Fruit fly (Drosophila melanogaster): ENCODE data around the gene mRpL9.

Gene mRpL9

dm6 chr3R:15371833-15372232 is 41.3 kb downstream of the mRpL9 start, which contains the start of the genes Ccm3 and CG6136 (continued):
- TF ChIP-seq Trl (optimal IDR thresholded peaks at IDR 0.05): no peak
- TF ChIP-seq Trl (GFP tag; optimal IDR thresholded peaks at IDR 0.05): peak; percentile 63
- TF ChIP-seq CG2712 (tag; optimal IDR thresholded peaks at IDR 0.05): peak; percentile 27
- TF ChIP-seq CG17802 (tag; optimal IDR thresholded peaks at IDR 0.05): no peak
- TF ChIP-seq CG6654 (GFP tag; optimal IDR thresholded peaks at IDR 0.05): no peak
- no peak for TF ChIP-seq prd (optimal IDR thresholded peaks at IDR 0.05)
- TF ChIP-seq prd (GFP tag; IDR thresholded peaks at IDR 0.05): peak; percentile 52; the same call in 1 of the 3 replicates
- TF ChIP-seq CG10543 (GFP tag; optimal IDR thresholded peaks at IDR 0.05): no peak
- peak; percentile 35; the same call in 1 of the 2 replicates for TF ChIP-seq Xrp1 (GFP tag; IDR thresholded peaks at IDR 0.05)
- no peak for TF ChIP-seq CG3407 (GFP tag; optimal IDR thresholded peaks at IDR 0.05)
- peak; percentile 68 for TF ChIP-seq CG1603 (tag; optimal IDR thresholded peaks at IDR 0.05)
- no peak for TF ChIP-seq CG7745 (tag; optimal IDR thresholded peaks at IDR 0.05)
- TF ChIP-seq gsb-n (tag; optimal IDR thresholded peaks at IDR 0.05): no peak
- TF ChIP-seq CG3726 (GFP tag; IDR thresholded peaks at IDR 0.05): no peak
- TF ChIP-seq ci (GFP tag; IDR thresholded peaks at IDR 0.05): peak; percentile 64; the same call in 2 of the 3 replicates
- no peak for TF ChIP-seq Sry-β (GFP tag; optimal IDR thresholded peaks at IDR 0.05)
- TF ChIP-seq kni (GFP tag; optimal IDR thresholded peaks at IDR 0.05): no peak
- no peak for TF ChIP-seq wor (GFP tag; IDR thresholded peaks at IDR 0.05)
- TF ChIP-seq croc (GFP tag; conservative IDR thresholded peaks at IDR 0.05): no peak; the same call in 2 of the 3 replicates
- no peak for TF ChIP-seq kah (GFP tag; optimal IDR thresholded peaks at IDR 0.05)
- no peak for TF ChIP-seq Bdp1 (GFP tag; optimal IDR thresholded peaks at IDR 0.05)
- TF ChIP-seq Tbp (GFP tag; optimal IDR thresholded peaks at IDR 0.05): no peak
- TF ChIP-seq Sin3A (optimal IDR thresholded peaks at IDR 0.05): peak; percentile 44
- TF ChIP-seq Six4 (GFP tag; optimal IDR thresholded peaks at IDR 0.05): no peak
- TF ChIP-seq CG4617 (GFP tag; optimal IDR thresholded peaks at IDR 0.05; ENCODE audit: borderline replicate concordance): peak; percentile 88
- peak; percentile 37 for TF ChIP-seq pho (GFP tag; optimal IDR thresholded peaks at IDR 0.05)
- TF ChIP-seq hkb (optimal IDR thresholded peaks at IDR 0.05): no peak
- 0 out of 2 replicates have a peak, but pooled peaks have one; percentile 41 for TF ChIP-seq hkb (GFP tag; IDR thresholded peaks at IDR 0.05)
- no peak for TF ChIP-seq cwo (GFP tag; optimal IDR thresholded peaks at IDR 0.05)
- no peak for TF ChIP-seq CG11398 (GFP tag; optimal IDR thresholded peaks at IDR 0.05)
- no peak for TF ChIP-seq Gsc (GFP tag; IDR thresholded peaks at IDR 0.05)
- TF ChIP-seq CG14014 (GFP tag; IDR thresholded peaks at IDR 0.05): peak; percentile 65; the same call in 1 of the 2 replicates
- peak; percentile 79 for TF ChIP-seq CG15514 (GFP tag; optimal IDR thresholded peaks at IDR 0.05)
- TF ChIP-seq ato (GFP tag; IDR thresholded peaks at IDR 0.05; ENCODE audit: partially characterized antibody): peak; percentile 95
- peak; percentile 13 for TF ChIP-seq odd (GFP tag; optimal IDR thresholded peaks at IDR 0.05)
- TF ChIP-seq fru (optimal IDR thresholded peaks at IDR 0.05): no peak
- TF ChIP-seq CG7928 (GFP tag; optimal IDR thresholded peaks at IDR 0.05): peak; percentile 27
- TF ChIP-seq usp (GFP tag; optimal IDR thresholded peaks at IDR 0.05): no peak
- no peak for TF ChIP-seq tio (GFP tag; optimal IDR thresholded peaks at IDR 0.05)
- no peak for TF ChIP-seq CG12219 (GFP tag; optimal IDR thresholded peaks at IDR 0.05)
- peak; percentile 75 for TF ChIP-seq CG10321 (GFP tag; IDR thresholded peaks at IDR 0.05)
- no peak for TF ChIP-seq CG5245 (GFP tag; optimal IDR thresholded peaks at IDR 0.05)
- TF ChIP-seq CG14441 (GFP tag; IDR thresholded peaks at IDR 0.05): no peak
- TF ChIP-seq pum (GFP tag; optimal IDR thresholded peaks at IDR 0.05): no peak
- no peak for TF ChIP-seq GATAe (GFP tag; conservative IDR thresholded peaks at IDR 0.05)
- peak; percentile 48 for TF ChIP-seq CG10147 (GFP tag; optimal IDR thresholded peaks at IDR 0.05)
- no peak for TF ChIP-seq CG10274 (GFP tag; optimal IDR thresholded peaks at IDR 0.05)
- peak; percentile 43 for TF ChIP-seq exex (tag; optimal IDR thresholded peaks at IDR 0.05)
- no peak for TF ChIP-seq gem (tag; optimal IDR thresholded peaks at IDR 0.05)
- no peak for TF ChIP-seq D (optimal IDR thresholded peaks at IDR 0.05)
- no peak for TF ChIP-seq D (GFP tag; optimal IDR thresholded peaks at IDR 0.05)
- TF ChIP-seq CG15269 (tag; optimal IDR thresholded peaks at IDR 0.05): no peak
- no peak for TF ChIP-seq Dek (tag; optimal IDR thresholded peaks at IDR 0.05)
